Fruit fly (Drosophila melanogaster) whole organism, larva: ENCODE data around the gene Npc2e.

Experiments
- noc ChIP-seq: fragments of 200-800 bp; sonication (Bioruptor generic); optimal IDR thresholded peaks from 3 replicates; lab custom pipeline; 2019; ENCODE audit warnings: missing biosample characterization, mild to moderate bottlenecking, missing genetic modification characterization, moderate library complexity

Npc2e gene

DNA sequence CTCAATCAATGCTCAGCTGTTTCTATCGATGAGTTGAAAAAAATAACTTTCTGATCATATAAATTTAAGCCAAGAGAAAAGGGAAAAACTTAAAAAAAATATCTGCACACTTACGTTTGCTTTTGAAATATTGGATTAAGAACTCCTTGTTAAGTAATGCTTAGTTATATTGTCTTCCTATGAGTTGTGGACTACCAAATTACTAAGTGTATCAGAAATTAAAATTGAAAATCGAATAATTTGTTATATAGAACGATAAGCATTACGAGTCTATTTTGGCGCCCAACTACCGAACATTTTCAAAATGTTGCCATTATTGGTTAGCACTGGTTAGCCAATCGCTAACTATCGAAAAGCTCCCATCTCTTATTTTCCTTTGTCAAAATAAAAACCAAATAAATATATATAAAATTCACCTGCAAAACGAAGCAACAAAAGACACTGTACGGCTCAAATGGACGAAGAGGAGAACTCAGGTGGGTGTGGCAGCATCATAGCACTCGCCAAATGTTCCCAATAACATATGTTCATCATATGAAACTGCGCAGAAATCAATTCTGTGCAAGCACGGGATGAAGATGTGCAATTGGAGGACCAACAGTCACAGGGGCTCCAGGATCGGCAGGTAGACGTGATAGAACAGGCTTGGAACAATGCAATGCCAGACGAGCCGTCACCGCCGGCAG lies 4.1 kb upstream of the Npc2e start, which contains the start of gene ohgt:
Gene ohgt, plus strand, starts transcription at position 358 of the 686 bp plus-strand sequence.
- TF ChIP-seq noc (tag; lab: Kevin White, UChicago) = no peak

DNA sequence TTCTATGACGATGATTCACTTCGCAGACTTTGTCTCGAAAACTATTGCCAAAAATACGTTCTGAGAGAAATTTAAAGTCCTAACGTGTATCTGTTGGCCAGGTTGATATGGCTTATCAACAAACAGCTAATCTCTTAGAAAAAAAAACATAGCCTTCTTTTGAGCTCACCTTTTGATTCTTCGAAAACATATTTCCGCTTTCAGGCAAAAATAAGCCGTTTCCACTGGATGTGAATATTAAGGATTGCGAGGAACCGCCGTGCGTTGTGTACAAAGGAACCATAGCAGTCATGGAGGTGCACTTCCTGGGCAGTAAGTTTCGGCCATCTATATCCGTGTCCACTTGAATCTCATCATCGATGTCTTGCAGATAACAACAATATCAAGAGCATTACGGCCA lies 427 bp downstream of the Npc2e start:
- no peak for TF ChIP-seq noc (tag; lab: Kevin White, UChicago)

DNA sequence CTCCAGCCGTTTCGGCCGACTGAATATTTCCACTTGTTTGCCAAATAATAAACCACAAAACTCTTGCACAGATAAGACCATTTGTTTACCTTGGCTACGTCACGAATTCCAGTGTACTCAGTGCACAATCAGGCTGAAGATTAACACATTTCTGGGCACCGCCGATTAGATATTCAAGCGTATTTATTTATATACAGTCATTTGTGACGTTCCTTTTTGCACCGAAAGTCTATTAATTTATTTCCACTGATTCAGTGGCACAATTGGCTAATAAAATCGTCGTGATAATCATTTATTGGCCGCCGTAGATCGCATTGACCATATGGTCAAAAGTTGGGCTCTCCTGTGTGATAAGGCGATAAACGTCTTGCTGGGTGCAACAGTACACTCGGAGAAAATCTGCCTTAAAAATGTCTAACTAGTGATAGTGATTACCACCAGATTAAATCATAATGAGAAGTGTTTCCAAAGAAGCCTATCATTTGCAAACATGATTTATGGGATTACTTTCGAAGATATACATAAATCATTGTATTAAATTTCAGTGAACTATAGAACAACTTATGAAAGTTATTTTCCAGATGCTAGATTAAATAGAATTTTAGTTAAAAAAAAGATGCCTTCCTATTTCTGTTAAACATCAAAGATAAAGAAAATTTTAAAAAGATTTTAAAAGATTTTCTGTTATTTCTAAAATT lies 1.3 kb downstream of the Npc2e start:
- peak; percentile 88 for TF ChIP-seq noc (tag; lab: Kevin White, UChicago)

DNA sequence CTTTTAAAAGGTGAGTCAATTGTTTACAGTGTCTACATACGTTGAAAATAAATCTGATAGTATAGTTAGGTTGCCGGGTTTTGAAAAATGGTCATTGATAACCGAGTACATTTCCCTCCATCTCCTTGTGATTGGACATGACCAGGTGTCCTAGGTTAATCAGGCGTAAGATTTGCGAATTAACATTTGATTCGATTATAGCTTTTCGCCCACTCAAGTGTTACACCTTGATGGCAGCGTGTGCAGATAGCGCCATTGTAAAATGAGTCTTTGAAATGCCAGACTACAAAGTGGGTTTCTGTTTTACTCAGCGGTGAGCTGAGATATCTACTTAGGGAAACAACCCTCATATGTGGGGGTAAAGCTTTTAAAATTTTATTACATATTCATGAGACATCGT lies 1.9 kb downstream of the Npc2e start:
- no peak for TF ChIP-seq noc (tag; lab: Kevin White, UChicago)

DNA sequence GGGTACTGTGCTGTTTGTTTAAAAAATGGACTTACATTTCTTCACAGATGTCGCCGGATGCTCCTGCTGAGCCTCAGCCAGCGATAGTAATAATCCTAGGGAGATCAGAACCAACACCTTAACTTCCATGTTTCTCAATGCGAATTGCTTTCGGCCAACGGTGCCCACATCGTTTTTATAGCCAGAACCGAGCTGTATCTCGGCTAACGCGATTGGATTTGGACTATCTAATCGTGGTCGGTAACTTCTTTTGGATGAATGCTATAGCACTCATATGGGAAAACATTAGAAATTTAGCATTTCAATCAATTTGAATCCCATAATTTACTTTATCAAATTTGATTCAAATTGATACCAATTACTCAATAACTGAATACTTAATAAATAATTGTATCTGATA lies 2.8 kb downstream of the Npc2e start, which contains the start of gene Npc2d:
Gene Npc2d, minus strand, starts transcription at position 133 of the 400 bp plus-strand sequence.
- TF ChIP-seq noc (tag; lab: Kevin White, UChicago) = no peak

DNA sequence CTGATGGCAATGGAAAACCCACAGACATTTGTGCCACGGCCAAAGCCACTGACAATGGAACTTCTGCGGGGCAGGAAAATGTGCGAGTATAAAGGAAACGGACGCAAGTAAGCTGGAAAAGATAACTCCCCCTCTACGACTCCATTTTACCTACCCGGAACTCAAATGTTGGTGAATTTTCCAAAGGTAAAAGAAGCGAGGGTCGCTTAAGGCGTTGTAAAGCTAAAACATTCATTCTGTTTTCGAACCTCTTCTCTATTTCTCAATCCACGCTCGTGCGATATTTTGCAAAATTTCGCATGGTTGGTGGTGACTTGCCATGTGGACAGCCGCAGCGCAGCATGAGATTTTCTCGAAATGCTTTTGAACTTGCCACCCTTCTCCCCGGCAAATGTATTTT lies 3.5 kb downstream of the Npc2e start:
- no peak for TF ChIP-seq noc (tag; lab: Kevin White, UChicago)

DNA sequence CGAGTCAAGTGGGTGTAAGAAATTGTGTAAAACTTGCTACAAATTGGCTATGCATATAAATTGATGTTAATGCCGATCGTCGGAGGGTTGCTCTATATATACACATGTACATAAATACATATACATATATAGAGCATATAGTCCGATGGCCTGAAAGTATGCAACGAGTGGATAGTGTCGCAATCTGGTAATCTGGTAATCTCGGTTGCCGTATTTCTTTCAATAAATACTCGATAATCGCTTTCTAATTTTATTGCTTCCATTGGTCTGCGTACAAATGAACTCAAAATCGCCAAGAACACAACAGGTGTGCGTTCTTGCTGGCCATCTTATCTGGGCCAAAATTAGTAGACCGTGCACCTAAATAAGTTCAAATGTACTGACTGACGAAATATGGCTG lies 6.2 kb downstream of the Npc2e start:
- TF ChIP-seq noc (tag; lab: Kevin White, UChicago) = peak; percentile 61

DNA sequence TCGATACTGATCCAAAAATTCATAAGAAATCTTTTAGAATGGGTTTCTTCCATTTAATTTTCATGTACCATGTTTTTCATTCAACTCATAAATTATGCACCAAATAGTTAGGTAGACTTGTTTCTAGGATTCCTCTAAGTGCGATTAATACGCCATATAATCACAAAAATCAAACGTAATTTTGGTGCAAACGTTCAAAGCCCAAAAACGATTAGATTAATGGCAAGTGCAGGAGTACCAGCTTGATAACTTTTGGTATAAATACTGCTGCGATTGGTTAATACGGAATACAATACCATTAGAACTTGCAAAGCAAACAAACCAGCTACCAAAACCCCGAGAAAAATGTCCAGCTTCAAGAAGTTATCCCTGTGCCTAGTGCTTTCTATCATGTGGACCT lies 6.8 kb downstream of the Npc2e start, which contains the start of gene Npc2c:
Gene Npc2c, plus strand, starts transcription at position 301 of the 400 bp plus-strand sequence.
- TF ChIP-seq noc (tag; lab: Kevin White, UChicago) = no peak

DNA sequence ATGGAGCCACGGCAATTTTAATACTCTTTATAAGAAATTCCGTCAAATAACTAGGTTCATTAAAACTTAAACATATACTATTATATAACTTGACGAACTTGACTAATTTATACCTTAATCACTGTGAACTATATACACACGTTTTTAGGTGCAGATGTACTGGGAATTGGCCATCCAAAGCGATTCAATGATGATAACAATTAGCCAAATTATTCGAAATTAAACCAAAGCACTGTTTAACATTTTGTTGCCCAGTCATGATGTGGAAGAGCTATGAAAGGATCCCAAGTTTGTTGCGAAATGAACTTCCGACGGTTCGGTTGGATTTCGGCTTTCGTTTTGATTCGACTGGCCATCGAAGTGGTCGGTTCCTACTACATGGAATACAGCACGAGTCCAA lies 9.2 kb downstream of the Npc2e start, which contains the start of gene CG33630:
Gene CG33630, plus strand, starts transcription at position 301 of the 400 bp plus-strand sequence.
- TF ChIP-seq noc (tag; lab: Kevin White, UChicago) = no peak

DNA sequence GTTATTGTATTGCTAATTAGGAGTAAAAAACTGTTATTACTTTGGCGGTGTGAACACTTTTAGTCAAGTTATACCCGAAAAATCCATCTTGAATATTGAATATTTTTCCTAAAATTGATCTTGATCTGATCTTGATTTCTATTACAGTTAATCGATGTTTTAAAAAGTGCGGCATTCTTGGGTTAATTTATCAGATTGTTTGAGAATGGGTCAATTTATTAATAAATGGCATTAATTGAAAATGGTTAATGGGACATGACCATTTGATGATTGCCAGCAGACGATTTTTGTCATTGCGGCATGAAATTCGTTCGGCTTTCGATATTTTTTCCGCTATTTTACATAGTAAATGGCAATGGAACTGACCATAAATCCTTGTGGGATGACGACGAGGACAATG lies 10.6 kb downstream of the Npc2e start, which contains the start of gene CG33631:
Gene CG33631, plus strand, starts transcription at position 301 of the 400 bp plus-strand sequence.
- no peak for TF ChIP-seq noc (tag; lab: Kevin White, UChicago)

DNA sequence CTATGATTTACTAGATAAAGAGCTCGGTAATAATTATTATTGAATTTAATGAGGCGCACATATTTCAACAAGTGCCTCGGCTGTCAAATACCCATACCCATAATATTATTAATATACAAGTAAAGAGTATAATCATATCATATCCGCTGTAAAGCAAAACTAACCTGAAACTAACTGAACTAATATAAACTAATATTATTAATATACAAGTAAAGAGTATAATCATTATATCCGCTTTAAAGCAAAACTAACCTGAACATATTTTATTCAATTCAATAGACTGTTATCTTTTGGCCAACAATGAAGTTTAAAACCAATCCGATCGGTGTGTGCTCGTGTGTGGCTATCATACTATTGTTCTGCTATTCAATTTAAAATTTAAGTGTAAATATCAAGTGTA lies 13.3 kb downstream of the Npc2e start, which contains the start of gene CG33783:
Gene CG33783, plus strand, starts transcription at position 301 of the 400 bp plus-strand sequence.
- TF ChIP-seq noc (tag; lab: Kevin White, UChicago) = no peak

DNA sequence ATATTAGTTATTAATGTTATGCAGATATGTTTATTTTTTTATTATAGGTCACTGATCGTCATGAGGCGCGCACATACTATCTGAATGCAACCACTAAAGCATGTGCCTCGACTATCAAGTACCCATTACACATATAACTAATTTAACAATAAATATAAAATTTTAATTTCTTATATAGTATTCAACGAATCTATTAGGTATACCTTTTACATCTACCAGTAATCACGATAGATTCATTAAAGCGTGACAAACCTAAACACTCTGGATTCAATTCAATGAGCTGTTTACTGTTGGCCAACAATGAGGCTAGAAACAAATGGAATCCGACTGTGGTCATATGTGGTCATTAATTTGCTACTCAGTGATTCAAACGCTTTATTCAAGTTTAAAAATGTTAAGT lies 14.5 kb downstream of the Npc2e start, which contains the start of gene CG33784:
Gene CG33784, plus strand, starts transcription at position 301 of the 400 bp plus-strand sequence.
- TF ChIP-seq noc (tag; lab: Kevin White, UChicago) = no peak

DNA sequence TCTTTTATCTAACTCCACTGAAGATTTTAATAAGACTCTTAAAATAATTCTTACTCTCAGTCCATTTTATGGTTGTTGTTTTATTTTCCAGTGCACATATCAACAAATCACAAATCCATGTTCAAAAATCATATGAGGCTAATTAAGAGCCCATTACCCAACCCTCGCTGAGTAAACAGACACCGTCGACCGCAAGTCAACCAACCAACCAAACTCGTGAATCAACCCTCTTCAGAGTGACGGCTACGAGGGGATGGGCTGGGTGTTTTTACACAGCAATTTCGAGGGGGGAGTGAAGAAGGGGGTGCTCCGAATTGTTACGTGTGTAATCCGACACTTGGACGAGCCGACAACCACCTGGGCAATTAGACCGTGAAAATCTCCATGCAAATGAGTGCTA lies 15.6 kb downstream of the Npc2e start:
- TF ChIP-seq noc (tag; lab: Kevin White, UChicago) = no peak

DNA sequence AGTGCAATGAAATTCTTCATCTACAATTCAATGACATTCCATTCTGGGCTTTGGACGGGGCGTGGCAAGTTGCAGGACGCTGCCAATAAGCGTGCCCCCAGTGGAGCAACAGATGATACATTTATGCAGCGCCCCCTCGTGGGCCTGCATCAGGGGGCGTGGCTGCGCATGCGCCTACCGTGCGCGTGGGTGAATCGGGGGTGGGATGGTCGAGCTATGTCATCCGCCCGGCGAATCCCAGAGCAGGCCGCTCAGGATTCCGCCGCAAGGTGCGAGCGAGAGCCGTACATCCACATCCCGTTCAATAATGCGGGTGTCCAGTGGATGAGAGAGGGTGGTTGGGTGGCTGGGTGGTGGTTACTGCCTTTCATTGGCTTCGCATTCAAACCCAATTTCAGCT lies 17.1 kb downstream of the Npc2e start:
- TF ChIP-seq noc (tag; lab: Kevin White, UChicago) = no peak

DNA sequence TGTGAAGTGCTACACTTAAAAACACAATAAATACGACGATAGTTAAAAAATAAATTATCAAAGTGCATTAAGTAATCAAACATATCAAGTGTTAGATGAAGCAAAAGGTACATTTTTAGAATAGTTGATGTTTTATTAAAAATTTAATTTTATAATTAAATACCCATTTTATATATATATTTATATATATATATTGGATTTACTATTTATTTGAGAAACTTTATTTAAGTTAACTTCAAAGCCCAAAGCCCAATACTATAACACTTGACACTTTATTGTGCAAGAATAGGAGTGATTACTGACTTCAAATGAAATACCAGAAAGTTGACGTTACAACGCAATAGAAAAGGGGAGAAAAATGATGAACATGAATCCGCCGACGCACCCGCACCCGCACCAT lies 17.7 kb downstream of the Npc2e start, which contains the start of gene nerfin-2:
Gene nerfin-2, plus strand, starts transcription at position 301 of the 400 bp plus-strand sequence.
- TF ChIP-seq noc (tag; lab: Kevin White, UChicago) = no peak

DNA sequence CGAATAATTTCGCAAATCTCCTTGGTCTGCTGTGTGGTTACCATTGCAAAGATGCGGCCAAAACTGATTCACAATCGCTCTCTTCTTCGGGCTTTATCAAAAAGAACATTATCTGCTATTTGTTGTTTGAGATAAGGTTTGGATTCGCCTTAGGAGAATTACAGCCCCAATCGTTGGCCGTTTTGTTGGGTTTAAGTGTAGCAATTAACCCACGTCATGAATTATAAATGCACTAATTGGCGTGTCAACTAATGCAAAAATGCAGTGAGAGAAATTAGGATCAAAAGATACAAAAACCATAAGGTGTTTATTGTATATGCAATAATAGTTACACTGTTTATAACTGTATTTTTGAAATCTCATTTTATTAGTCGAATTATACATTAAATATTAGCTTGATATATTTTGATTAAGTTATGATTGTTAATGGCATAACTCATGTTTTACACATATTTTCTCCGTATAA lies 22.2 kb downstream of the Npc2e start, which contains the start of gene Alp13:
Gene Alp13, minus strand, starts transcription at position 51 of the 466 bp plus-strand sequence.
- TF ChIP-seq noc (tag; lab: Kevin White, UChicago) = no peak
